Fruit fly (Drosophila melanogaster) whole organism, adult: ENCODE data around the gene RpL34a.

Experiments
- CG12768 ChIP-seq: fragments of 200-800 bp; sonication (Bioruptor generic); optimal IDR thresholded peaks from 2 replicates; lab custom pipeline; 2017; ENCODE audit warnings: missing biosample characterization, missing genetic modification characterization, mild to moderate bottlenecking, moderate library complexity, missing genetic modification reagents
- CG14711 ChIP-seq: fragments of 200-800 bp; sonication (Bioruptor generic); optimal IDR thresholded peaks from 2 replicates; lab custom pipeline; 2018; ENCODE audit warnings: missing biosample characterization, mild to moderate bottlenecking, missing genetic modification characterization, moderate library complexity
- CG33017 ChIP-seq: fragments of 200-800 bp; sonication (Bioruptor generic); optimal IDR thresholded peaks from 2 replicates; lab custom pipeline; 2018; ENCODE audit warnings: missing biosample characterization, mild to moderate bottlenecking, missing genetic modification characterization, moderate library complexity
- CG5204 ChIP-seq: fragments of 200-800 bp; sonication (Bioruptor generic); optimal IDR thresholded peaks from 2 replicates; lab custom pipeline; 2016; ENCODE audit warnings: missing biosample characterization, missing genetic modification characterization
- CG7101 ChIP-seq: fragments of 200-800 bp; sonication (Bioruptor generic); optimal IDR thresholded peaks from 2 replicates; lab custom pipeline; 2018; ENCODE audit warnings: missing biosample characterization, mild to moderate bottlenecking, missing genetic modification characterization, moderate library complexity
- Clk ChIP-seq: fragments of 200-800 bp; sonication (Bioruptor generic); optimal IDR thresholded peaks from 2 replicates; lab custom pipeline; 2017; ENCODE audit warnings: missing biosample characterization, missing genetic modification characterization
- Crg-1 ChIP-seq: fragments of 200-800 bp; sonication (Bioruptor generic); optimal IDR thresholded peaks from 2 replicates; lab custom pipeline; 2016; ENCODE audit warnings: missing biosample characterization, missing genetic modification characterization
- Mnt ChIP-seq: fragments of 200-800 bp; sonication (Bioruptor generic); optimal IDR thresholded peaks from 2 replicates; lab custom pipeline; 2016; ENCODE audit warnings: missing biosample characterization, mild to moderate bottlenecking, missing genetic modification characterization
- bab1 ChIP-seq: fragments of 200-800 bp; sonication (Bioruptor generic); optimal IDR thresholded peaks from 3 replicates; lab custom pipeline; 2019; ENCODE audit warnings: missing biosample characterization, mild to moderate bottlenecking, missing genetic modification characterization, moderate library complexity
- cic ChIP-seq: fragments of 200-800 bp; sonication (Bioruptor generic); optimal IDR thresholded peaks from 2 replicates; lab custom pipeline; 2017; ENCODE audit warnings: missing biosample characterization, mild to moderate bottlenecking, missing genetic modification characterization, moderate library complexity
- cnc ChIP-seq, 2 experiments: fragments of >200 bp; optimal IDR thresholded peaks; 2 replicates each; lab custom pipeline; 2017
- kay ChIP-seq: fragments of 200-800 bp; sonication (Bioruptor generic); peaks from one replicate; lab custom pipeline; 2016; ENCODE audit warnings: missing biosample characterization, missing genetic modification characterization, borderline replicate concordance
- pad ChIP-seq: fragments of 200-800 bp; sonication (Bioruptor generic); optimal IDR thresholded peaks from 3 replicates; lab custom pipeline; 2017; ENCODE audit warnings: missing biosample characterization, missing genetic modification characterization, mild to moderate bottlenecking, moderate library complexity, missing genetic modification reagents
- toe ChIP-seq: fragments of 200-800 bp; sonication (Bioruptor generic); optimal IDR thresholded peaks from 2 replicates; lab custom pipeline; 2016; ENCODE audit warnings: missing biosample characterization, missing genetic modification characterization

dm6 chr3R:26108424-26108823 is 49.4 kb upstream of the RpL34a start:
- TF ChIP-seq toe (GFP tag; lab: Kevin White, UChicago): no peak
- no peak for TF ChIP-seq kay (GFP tag; lab: Kevin White, UChicago)
- no peak for TF ChIP-seq bab1 (GFP tag; lab: Kevin White, UChicago)
- no peak for TF ChIP-seq CG12768
- no peak for TF ChIP-seq cnc (optimal IDR thresholded peaks at IDR 0.05; lab: Kevin White, UChicago)
- no peak for TF ChIP-seq CG33017 (tag; lab: Kevin White, UChicago)
- TF ChIP-seq pad: no peak
- TF ChIP-seq Crg-1: no peak
- no peak for TF ChIP-seq CG7101 (tag; lab: Kevin White, UChicago)
- no peak for TF ChIP-seq CG5204 (GFP tag; lab: Kevin White, UChicago)
- no peak for TF ChIP-seq Mnt
- TF ChIP-seq CG14711: no peak
- no peak for TF ChIP-seq Clk
- TF ChIP-seq cic: no peak
